Worm (Caenorhabditis elegans) whole organism, L4 larva: ENCODE measurements around the gene nhr-260.

Source experiments
- D1046.2 ChIP-seq: fragments of 200-800 bp; sonication (Bioruptor generic); IDR thresholded peaks from 2 replicates; pipeline ENCODE4 v1.3.6; 2022; ENCODE audit warnings: missing genetic modification characterization, missing compliant biosample characterization
- F10B5.3 ChIP-seq: sonication (generic microtip); optimal IDR thresholded peaks from 2 replicates; lab custom pipeline; 2016; ENCODE audit warnings: mild to moderate bottlenecking, missing genetic modification characterization, missing compliant biosample characterization
- F49E8.2 ChIP-seq: sonication (generic microtip); optimal IDR thresholded peaks from 2 replicates; lab custom pipeline; 2016; ENCODE audit warnings: missing compliant biosample characterization, mild to moderate bottlenecking, missing genetic modification characterization, borderline replicate concordance
- Y105C5A.15 ChIP-seq: fragments of 200-800 bp; sonication (Bioruptor generic); IDR thresholded peaks from 2 replicates; pipeline ENCODE4 v1.3.6; 2022; ENCODE audit warnings: missing genetic modification characterization, missing compliant biosample characterization
- Y48G9A.11 ChIP-seq: fragments of 200-800 bp; sonication (Bioruptor generic); IDR thresholded peaks from 2 replicates; pipeline ENCODE4 v1.3.6; 2022; ENCODE audit warnings: missing genetic modification reagents, missing genetic modification characterization, missing compliant biosample characterization
- Y5F2A.4 ChIP-seq: fragments of 200-800 bp; sonication (Bioruptor generic); optimal IDR thresholded peaks from 2 replicates; lab custom pipeline; 2018; ENCODE audit warnings: mild to moderate bottlenecking, missing genetic modification characterization, missing compliant biosample characterization
- ZK337.2 ChIP-seq: fragments of 200-800 bp; sonication (Bioruptor generic); IDR thresholded peaks from 2 replicates; pipeline ENCODE4 v1.3.6; 2022; ENCODE audit warnings: missing genetic modification reagents, missing genetic modification characterization, missing compliant biosample characterization
- arid-1 ChIP-seq: fragments of 200-800 bp; sonication (Bioruptor generic); conservative IDR thresholded peaks from 2 replicates; pipeline ENCODE4 v1.3.6; 2022; ENCODE audit warnings: missing genetic modification reagents, missing genetic modification characterization, missing compliant biosample characterization
- ceh-20 ChIP-seq: fragments of 200-800 bp; sonication (Bioruptor generic); IDR thresholded peaks from 2 replicates; pipeline ENCODE4 v1.3.6; 2022; ENCODE audit warnings: missing genetic modification reagents, missing genetic modification characterization, missing compliant biosample characterization
- ceh-28 ChIP-seq: fragments of 150-350 bp; optimal IDR thresholded peaks from 2 replicates; lab custom pipeline; 2014; ENCODE audit warnings: missing biosample characterization, missing genetic modification reagents, missing genetic modification characterization
- ceh-62 ChIP-seq: sonication (generic microtip); optimal IDR thresholded peaks from 2 replicates; lab custom pipeline; 2017; ENCODE audit warnings: missing biosample characterization, missing genetic modification characterization
- ceh-82 ChIP-seq: sonication (generic microtip); optimal IDR thresholded peaks from 2 replicates; lab custom pipeline; 2017; ENCODE audit warnings: missing biosample characterization, missing genetic modification characterization
- cey-2 ChIP-seq: sonication (generic microtip); optimal IDR thresholded peaks from 3 replicates; lab custom pipeline; 2017; ENCODE audit warnings: missing genetic modification characterization, mild to moderate bottlenecking, missing compliant biosample characterization, antibody characterized with exemption, borderline replicate concordance; ENCODE audit not compliant: insufficient read depth
- daf-16 ChIP-seq, 3 experiments: sonication (generic microtip); optimal IDR thresholded peaks; 2 replicates each; lab custom pipeline; 2016 to 2017; ENCODE audit warnings: missing genetic modification characterization in 3 of 3, missing genetic modification reagents in 3 of 3, mild to moderate bottlenecking in 2 of 3, missing compliant biosample characterization in 2 of 3, missing biosample characterization in 1 of 3, moderate library complexity in 1 of 3
- daf-19 ChIP-seq: fragments of 200-800 bp; sonication (Bioruptor generic); conservative IDR thresholded peaks from 2 replicates; pipeline ENCODE4 v1.3.6; 2022; ENCODE audit warnings: missing genetic modification characterization, missing compliant biosample characterization
- duxl-1 ChIP-seq: sonication (generic microtip); optimal IDR thresholded peaks from 2 replicates; lab custom pipeline; 2016; ENCODE audit warnings: mild to moderate bottlenecking, missing genetic modification characterization, moderate library complexity, missing compliant biosample characterization; ENCODE audit not compliant: poor library complexity
- dve-1 ChIP-seq: sonication (generic microtip); optimal IDR thresholded peaks from 2 replicates; lab custom pipeline; 2017; ENCODE audit warnings: antibody characterized with exemption, mild to moderate bottlenecking, missing genetic modification characterization, missing compliant biosample characterization; ENCODE audit not compliant: insufficient read depth
- egl-27 ChIP-seq: sonication (generic microtip); optimal IDR thresholded peaks from 3 replicates; lab custom pipeline; 2017; ENCODE audit warnings: missing biosample characterization, missing genetic modification reagents, missing genetic modification characterization
- egl-43 ChIP-seq: fragments of 200-800 bp; sonication (Bioruptor generic); IDR thresholded peaks from 2 replicates; pipeline ENCODE4 v1.3.6; 2022; ENCODE audit warnings: missing genetic modification reagents, missing genetic modification characterization, missing compliant biosample characterization
- fos-1 ChIP-seq: fragments of 150-350 bp; optimal IDR thresholded peaks from 2 replicates; lab custom pipeline; 2014; ENCODE audit warnings: missing biosample characterization, missing genetic modification characterization
- hif-1 ChIP-seq, 2 experiments: sonication (generic microtip); optimal IDR thresholded peaks; 2 replicates each; lab custom pipeline; 2016 to 2017; ENCODE audit warnings: missing compliant biosample characterization in 2 of 2, missing genetic modification characterization in 2 of 2, missing genetic modification reagents in 2 of 2, missing genotype in 2 of 2, mild to moderate bottlenecking in 1 of 2
- hmg-1.1 ChIP-seq: fragments of 200-800 bp; sonication (Bioruptor generic); IDR thresholded peaks from 2 replicates; pipeline ENCODE4 v1.3.6; 2022; ENCODE audit warnings: missing genetic modification reagents, missing genetic modification characterization, missing compliant biosample characterization
- lin-1 ChIP-seq: fragments of 200-800 bp; sonication (Bioruptor generic); IDR thresholded peaks from 2 replicates; pipeline ENCODE4 v1.3.6; 2022; ENCODE audit warnings: missing genetic modification reagents, missing genetic modification characterization, missing compliant biosample characterization
- lin-38 ChIP-seq: fragments of 200-800 bp; sonication (Bioruptor generic); IDR thresholded peaks from 2 replicates; pipeline ENCODE4 v1.3.6; 2022; ENCODE audit warnings: missing genetic modification reagents, missing genetic modification characterization, missing compliant biosample characterization
- lir-3 ChIP-seq: sonication (generic microtip); optimal IDR thresholded peaks from 2 replicates; lab custom pipeline; 2016; ENCODE audit warnings: mild to moderate bottlenecking, missing genetic modification characterization, missing compliant biosample characterization
- madf-5 ChIP-seq, 2 experiments: fragments of 200-800 bp; sonication (Bioruptor generic); IDR thresholded peaks; 2 replicates each; pipeline ENCODE4 v1.3.6; 2022; ENCODE audit warnings: missing compliant biosample characterization in 2 of 2, missing genetic modification characterization in 2 of 2
- madf-9 ChIP-seq: fragments of 200-800 bp; sonication (Bioruptor generic); conservative IDR thresholded peaks from 2 replicates; pipeline ENCODE4 v1.3.6; 2022; ENCODE audit warnings: missing genetic modification reagents, missing genetic modification characterization, missing compliant biosample characterization
- mdl-1 ChIP-seq, 2 experiments: fragments of 150-350 bp in 1 of 2; sonication (generic microtip) in 1 of 2; optimal IDR thresholded peaks; 2 replicates each; lab custom pipeline; 2014 to 2017; ENCODE audit warnings: missing biosample characterization in 2 of 2, missing genetic modification characterization in 2 of 2
- mep-1 ChIP-seq: fragments of 150-350 bp; sonication (generic microtip); optimal IDR thresholded peaks from 3 replicates; lab custom pipeline; 2014; ENCODE audit warnings: missing biosample characterization, missing genetic modification characterization
- nhr-111 ChIP-seq: fragments of 200-800 bp; sonication (Bioruptor generic); optimal IDR thresholded peaks from 2 replicates; lab custom pipeline; 2018; ENCODE audit warnings: mild to moderate bottlenecking, missing genetic modification characterization, missing compliant biosample characterization
- nhr-28 ChIP-seq: fragments of 150-350 bp; optimal IDR thresholded peaks from 2 replicates; lab custom pipeline; 2014; ENCODE audit warnings: missing biosample characterization, missing genetic modification characterization
- nhr-48 ChIP-seq: sonication (generic microtip); optimal IDR thresholded peaks from 2 replicates; lab custom pipeline; 2016; ENCODE audit warnings: mild to moderate bottlenecking, missing genetic modification characterization, missing compliant biosample characterization
- nhr-76 ChIP-seq: fragments of 150-350 bp; optimal IDR thresholded peaks from 2 replicates; lab custom pipeline; 2014; ENCODE audit warnings: missing biosample characterization, missing genetic modification characterization
- pqm-1 ChIP-seq: sonication (generic microtip); optimal IDR thresholded peaks from 2 replicates; lab custom pipeline; 2017; ENCODE audit warnings: missing biosample characterization, missing genetic modification characterization
- saeg-2 ChIP-seq: fragments of 200-800 bp; sonication (Bioruptor generic); IDR thresholded peaks from 2 replicates; pipeline ENCODE4 v1.3.6; 2022; ENCODE audit warnings: missing genetic modification reagents, missing genetic modification characterization, missing compliant biosample characterization
- sdz-12 ChIP-seq: fragments of 200-800 bp; sonication (Bioruptor generic); optimal IDR thresholded peaks from 2 replicates; lab custom pipeline; 2018; ENCODE audit warnings: mild to moderate bottlenecking, missing genetic modification characterization, missing compliant biosample characterization
- set-16 ChIP-seq: fragments of 200-800 bp; sonication (Bioruptor generic); IDR thresholded peaks from 2 replicates; pipeline ENCODE4 v1.3.6; 2022; ENCODE audit warnings: missing genetic modification reagents, missing genetic modification characterization, missing compliant biosample characterization
- skn-1 ChIP-seq: fragments of 150-350 bp; optimal IDR thresholded peaks from 2 replicates; lab custom pipeline; 2014; ENCODE audit warnings: missing biosample characterization, missing genetic modification characterization
- snpc-1.2 ChIP-seq: fragments of 200-800 bp; sonication (Bioruptor generic); IDR thresholded peaks from 2 replicates; pipeline ENCODE4 v1.3.6; 2022; ENCODE audit warnings: missing genetic modification reagents, missing genetic modification characterization, missing compliant biosample characterization
- tra-1 ChIP-seq: fragments of 200-800 bp; sonication (Bioruptor generic); IDR thresholded peaks from 2 replicates; pipeline ENCODE4 v1.3.6; 2022; ENCODE audit warnings: missing genetic modification reagents, missing genetic modification characterization, missing compliant biosample characterization
- unc-62 ChIP-seq, 3 experiments: fragments of 150-350 bp in 1 of 3; sonication (generic microtip); optimal IDR thresholded peaks in 2 of 3; peaks in 1 of 3; 1 replicate in 1 of 3; 2 replicates in 2 of 3; lab custom pipeline; 2014 to 2017; ENCODE audit warnings: missing biosample characterization in 3 of 3, missing genetic modification characterization in 3 of 3, missing genetic modification reagents in 3 of 3, missing genotype in 1 of 3
- zag-1 ChIP-seq: fragments of 150-350 bp; optimal IDR thresholded peaks from 2 replicates; lab custom pipeline; 2014; ENCODE audit warnings: missing biosample characterization, missing genetic modification characterization
- zfp-2 ChIP-seq: sonication (generic microtip); optimal IDR thresholded peaks from 2 replicates; lab custom pipeline; 2016; ENCODE audit warnings: mild to moderate bottlenecking, missing genetic modification characterization, missing compliant biosample characterization
- zip-11 ChIP-seq: fragments of 200-800 bp; sonication (Bioruptor generic); IDR thresholded peaks from 2 replicates; pipeline ENCODE4 v1.3.6; 2022; ENCODE audit warnings: missing genetic modification characterization, missing compliant biosample characterization
- ztf-11 ChIP-seq: fragments of 150-350 bp; optimal IDR thresholded peaks from 2 replicates; lab custom pipeline; 2014; ENCODE audit warnings: missing biosample characterization, missing genetic modification characterization
- ztf-7 ChIP-seq: fragments of 150-350 bp; optimal IDR thresholded peaks from 2 replicates; lab custom pipeline; 2014; ENCODE audit warnings: missing biosample characterization, missing genetic modification characterization

The nhr-260 gene

ce11 chrV:1527985-1528384, 16.5 kb upstream of the nhr-260 start, which contains the start of gene str-236:
Gene str-236 (minus strand): TSS chrV:1528085.
- TF ChIP-seq pqm-1 (tag; lab: Kevin White, UChicago) (no peak), ztf-11 (no peak), D1046.2 (GFP tag; lab: Robert Waterston, UW) (no peak), mdl-1 (tag; optimal IDR thresholded peaks at IDR 0.05; lab: Kevin White, UChicago) (no peak), F10B5.3 (tag; lab: Kevin White, UChicago) (no peak), nhr-48 (tag; lab: Kevin White, UChicago) (no peak), Y48G9A.11 (GFP tag; lab: Robert Waterston, UW) (no peak)

ce11 chrV:1522485-1522884, 11.0 kb upstream of the nhr-260 start, which contains the start of gene str-243:
Gene str-243 (plus strand): TSS chrV:1522785.
- no peak for TF ChIP-seq daf-16 (GFP tag; optimal IDR thresholded peaks at IDR 0.05; lab: Kevin White, UChicago)
- TF ChIP-seq daf-16 (tag; optimal IDR thresholded peaks at IDR 0.05; lab: Kevin White, UChicago): no peak
- no peak for TF ChIP-seq lin-1 (GFP tag; lab: Robert Waterston, UW)
- TF ChIP-seq snpc-1.2 (GFP tag; lab: Robert Waterston, UW): no peak
- TF ChIP-seq dve-1: no peak
- TF ChIP-seq egl-43 (GFP tag; lab: Robert Waterston, UW): no peak
- no peak for TF ChIP-seq ZK337.2
- TF ChIP-seq Y105C5A.15 (GFP tag; lab: Robert Waterston, UW): no peak
- TF ChIP-seq daf-19 (GFP tag; lab: Robert Waterston, UW): no peak
- TF ChIP-seq hif-1 (tag; optimal IDR thresholded peaks at IDR 0.05; lab: Kevin White, UChicago): no peak
- no peak for TF ChIP-seq Y5F2A.4 (GFP tag; lab: Kevin White, UChicago)
- no peak for TF ChIP-seq Y48G9A.11 (GFP tag; lab: Robert Waterston, UW)
- TF ChIP-seq lir-3 (tag; lab: Kevin White, UChicago): no peak
- TF ChIP-seq ceh-28 (tag; lab: Kevin White, UChicago): no peak
- no peak for TF ChIP-seq zip-11 (GFP tag; lab: Robert Waterston, UW)
- TF ChIP-seq nhr-111 (GFP tag; lab: Kevin White, UChicago): no peak
- TF ChIP-seq madf-5 (GFP tag; IDR thresholded peaks at IDR 0.05; lab: Robert Waterston, UW): no peak
- TF ChIP-seq unc-62 (GFP tag; optimal IDR thresholded peaks at IDR 0.05 in 1 of 2; lab: Kevin White, UChicago): no peak
- TF ChIP-seq unc-62 (tag; optimal IDR thresholded peaks at IDR 0.05; lab: Kevin White, UChicago): no peak
- TF ChIP-seq duxl-1 (tag; lab: Kevin White, UChicago): no peak

DNA sequence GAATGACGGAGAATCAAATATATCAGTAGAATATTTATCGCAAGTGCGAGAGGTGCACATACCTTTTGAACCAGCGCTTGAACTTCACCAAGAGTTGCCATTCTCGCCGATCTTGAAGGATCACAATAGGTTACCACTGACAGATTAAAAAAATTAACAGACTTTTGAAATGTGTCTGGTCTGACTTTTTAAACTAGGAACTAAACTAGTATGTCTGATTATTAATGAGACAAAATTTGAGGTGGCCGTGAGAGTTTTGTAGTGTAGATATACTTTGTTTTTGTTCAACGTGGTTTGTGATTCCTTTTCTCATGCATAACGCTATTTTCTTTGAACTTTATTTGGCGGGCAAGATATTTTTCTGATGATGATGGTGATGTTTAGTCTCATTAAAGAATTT, 10.4 kb upstream of the nhr-260 start, which contains the start of gene str-240:
Gene str-240, minus strand, starts transcription at position 101 of the 400 bp plus-strand sequence.
- TF ChIP-seq madf-9 (GFP tag; lab: Robert Waterston, UW): no peak
- no peak for TF ChIP-seq fos-1 (tag; lab: Kevin White, UChicago)
- no peak for TF ChIP-seq hmg-1.1 (GFP tag; lab: Robert Waterston, UW)
- no peak for TF ChIP-seq ztf-7 (tag; lab: Kevin White, UChicago)
- no peak for TF ChIP-seq zag-1 (tag; lab: Kevin White, UChicago)
- TF ChIP-seq ceh-82 (tag; lab: Kevin White, UChicago): no peak
- TF ChIP-seq lin-38 (GFP tag; lab: Robert Waterston, UW): no peak
- TF ChIP-seq set-16 (GFP tag; lab: Robert Waterston, UW): no peak
- no peak for TF ChIP-seq nhr-28
- TF ChIP-seq pqm-1 (tag; lab: Kevin White, UChicago): no peak

ce11 chrV:1505995-1506394, 5.4 kb downstream of the nhr-260 start, which contains the start of gene sru-28:
Gene sru-28 (plus strand): TSS chrV:1506295.
- no peak for TF ChIP-seq ceh-62
- no peak for TF ChIP-seq ceh-20 (GFP tag; lab: Robert Waterston, UW)
- TF ChIP-seq ZK337.2: no peak
- no peak for TF ChIP-seq madf-9 (GFP tag; lab: Robert Waterston, UW)
- TF ChIP-seq cey-2 (tag; lab: Kevin White, UChicago): no peak
- TF ChIP-seq skn-1 (tag; lab: Kevin White, UChicago): no peak
- no peak for TF ChIP-seq F49E8.2
- no peak for TF ChIP-seq madf-5 (GFP tag; IDR thresholded peaks at IDR 0.05; lab: Robert Waterston, UW)
- no peak for TF ChIP-seq mep-1 (tag; lab: Kevin White, UChicago)
- TF ChIP-seq egl-27 (tag; lab: Kevin White, UChicago): no peak
- TF ChIP-seq arid-1: no peak
- no peak for TF ChIP-seq zfp-2 (tag; lab: Kevin White, UChicago)
- no peak for TF ChIP-seq tra-1 (GFP tag; lab: Robert Waterston, UW)
- TF ChIP-seq saeg-2 (GFP tag; lab: Robert Waterston, UW): no peak
- TF ChIP-seq sdz-12: no peak
- no peak for TF ChIP-seq nhr-76 (tag; lab: Kevin White, UChicago)
